Worm (Caenorhabditis elegans): Measurements from ENCODE around the gene D1044.7.

ce11 chrIII:5483738-5484315, 24.7 kb downstream of the D1044.7 start, which contains the start of the genes R02F2.7 and R02F2.4:
- no peak for TF ChIP-seq aly-1 (tag; optimal IDR thresholded peaks at IDR 0.05)
- no peak for TF ChIP-seq flt-1 (GFP tag; IDR thresholded peaks at IDR 0.05)
- TF ChIP-seq tra-4 (tag; optimal IDR thresholded peaks at IDR 0.05): no peak
- no peak for TF ChIP-seq hnd-1 (tag; optimal IDR thresholded peaks at IDR 0.05)
- TF ChIP-seq ama-1 (optimal IDR thresholded peaks at IDR 0.05): no peak
